Worm (Caenorhabditis elegans): ENCODE measurements around the gene mxl-2.

- TF ChIP-seq him-1 (tag; optimal IDR thresholded peaks at IDR 0.05), result no peak
- TF ChIP-seq dao-5 (tag; optimal IDR thresholded peaks at IDR 0.05), result no peak
Measured at ce11 chrIII:211387-211786, 23.5 kb upstream of the mxl-2 start.
